Fruit fly (Drosophila melanogaster): ENCODE measurements around the gene CG42847.

The CG42847 gene

dm6 chr2L:9459372-9460091, 31.9 kb downstream of the CG42847 start:
- TF ChIP-seq woc (GFP tag; optimal IDR thresholded peaks at IDR 0.05) (no peak), rgr (GFP tag; optimal IDR thresholded peaks at IDR 0.05) (no peak), Dif (GFP tag; optimal IDR thresholded peaks at IDR 0.05; ENCODE audit: partially characterized antibody) (peak; percentile 30), OdsH (GFP tag; optimal IDR thresholded peaks at IDR 0.05) (no peak), Abd-B (GFP tag; optimal IDR thresholded peaks at IDR 0.05) (no peak), Jra (GFP tag; optimal IDR thresholded peaks at IDR 0.05) (no peak), fru (GFP tag; optimal IDR thresholded peaks at IDR 0.05) (no peak), br (GFP tag; optimal IDR thresholded peaks at IDR 0.05) (peak; percentile 3), sage (GFP tag; optimal IDR thresholded peaks at IDR 0.05) (no peak), Mio (GFP tag; optimal IDR thresholded peaks at IDR 0.05) (no peak), Hr78 (GFP tag; optimal IDR thresholded peaks at IDR 0.05) (no peak), CrebA (GFP tag; optimal IDR thresholded peaks at IDR 0.05; ENCODE audit: borderline replicate concordance) (no peak)

dm6 chr2L:9460092-9460473, 32.4 kb downstream of the CG42847 start:
- TF ChIP-seq Rel (GFP tag; optimal IDR thresholded peaks at IDR 0.05) = no peak
- TF ChIP-seq Rel (tag; optimal IDR thresholded peaks at IDR 0.05) = peak; percentile 59
- TF ChIP-seq fru (GFP tag; optimal IDR thresholded peaks at IDR 0.05) = no peak

- TF ChIP-seq brk (GFP tag; optimal IDR thresholded peaks at IDR 0.05) (peak; percentile 0), fru (GFP tag; optimal IDR thresholded peaks at IDR 0.05) (no peak), Rel (GFP tag; optimal IDR thresholded peaks at IDR 0.05) (no peak), Rel (tag; optimal IDR thresholded peaks at IDR 0.05) (no peak)
These were observed 36.9 kb downstream of the CG42847 start for dm6 chr2L:9464455-9465063.

- TF ChIP-seq Dfd (GFP tag; optimal IDR thresholded peaks at IDR 0.05) (no peak), Mio (GFP tag; optimal IDR thresholded peaks at IDR 0.05) (no peak), sage (GFP tag; optimal IDR thresholded peaks at IDR 0.05) (no peak), psq (GFP tag; optimal IDR thresholded peaks at IDR 0.05) (no peak), Abd-B (GFP tag; optimal IDR thresholded peaks at IDR 0.05) (no peak), OdsH (GFP tag; optimal IDR thresholded peaks at IDR 0.05) (no peak), fru (GFP tag; optimal IDR thresholded peaks at IDR 0.05) (no peak), dmrt93B (GFP tag; optimal IDR thresholded peaks at IDR 0.05) (no peak), lola (GFP tag; optimal IDR thresholded peaks at IDR 0.05) (no peak), Hr78 (GFP tag; optimal IDR thresholded peaks at IDR 0.05) (no peak), HLH106 (tag; optimal IDR thresholded peaks at IDR 0.05) (no peak), h (GFP tag; optimal IDR thresholded peaks at IDR 0.05) (no peak)
These were observed 39.7 kb downstream of the CG42847 start for dm6 chr2L:9467392-9467791.

All from whole organism, wandering third instar larva.